Worm (Caenorhabditis elegans) whole organism, L1 larva: ENCODE measurements around the gene snb-5.

Experiments used
- alr-1 ChIP-seq: fragments of 200-800 bp; sonication (Bioruptor generic); optimal IDR thresholded peaks from 2 replicates; lab custom pipeline; 2018; ENCODE audit warnings: borderline replicate concordance, mild to moderate bottlenecking, missing genetic modification characterization, missing compliant biosample characterization
- blmp-1 ChIP-seq: fragments of 150-350 bp; optimal IDR thresholded peaks from 2 replicates; lab custom pipeline; 2014; ENCODE audit warnings: missing biosample characterization, missing genetic modification characterization
- ceh-63 ChIP-seq: fragments of 200-800 bp; sonication (Bioruptor generic); optimal IDR thresholded peaks from 2 replicates; lab custom pipeline; 2018; ENCODE audit warnings: mild to moderate bottlenecking, missing genetic modification characterization, missing compliant biosample characterization
- ceh-82 ChIP-seq, 3 experiments: fragments of 150-350 bp in 1 of 3; sonication (generic microtip) in 2 of 3; optimal IDR thresholded peaks; 2 replicates each; lab custom pipeline; 2014 to 2017; ENCODE audit warnings: missing biosample characterization in 3 of 3, missing genetic modification characterization in 3 of 3
- ceh-90 ChIP-seq: sonication (generic microtip); optimal IDR thresholded peaks from 2 replicates; lab custom pipeline; 2016; ENCODE audit warnings: missing genetic modification characterization, missing compliant biosample characterization
- dsc-1 ChIP-seq: sonication (generic microtip); optimal IDR thresholded peaks from 2 replicates; lab custom pipeline; 2016; ENCODE audit warnings: mild to moderate bottlenecking, missing genetic modification characterization, missing compliant biosample characterization
- efl-1 ChIP-seq, 4 experiments: fragments of 150-350 bp; optimal IDR thresholded peaks in 3 of 4; peaks in 1 of 4; 1 replicate in 1 of 4; 2 replicates in 3 of 4; lab custom pipeline; 2014; ENCODE audit warnings: missing biosample characterization in 2 of 4, missing genetic modification characterization in 2 of 4, missing genetic modification reagents in 2 of 4
- efl-3 ChIP-seq: fragments of 200-800 bp; sonication (Bioruptor generic); optimal IDR thresholded peaks from 2 replicates; lab custom pipeline; 2018; ENCODE audit warnings: mild to moderate bottlenecking, missing genetic modification characterization, missing compliant biosample characterization
- egl-27 ChIP-seq, 2 experiments: fragments of 150-350 bp in 1 of 2; sonication (generic microtip); optimal IDR thresholded peaks; 3 replicates each; lab custom pipeline; 2017 to 2018; ENCODE audit warnings: missing biosample characterization in 2 of 2, missing genetic modification characterization in 2 of 2, missing genetic modification reagents in 2 of 2
- elt-2 ChIP-seq: sonication (generic microtip); optimal IDR thresholded peaks from 2 replicates; lab custom pipeline; 2016; ENCODE audit warnings: missing genetic modification characterization, mild to moderate bottlenecking, inconsistent platforms, missing compliant biosample characterization, missing genetic modification reagents
- elt-3 ChIP-seq, 6 experiments: fragments of 150-350 bp in 1 of 6; sonication (generic microtip); optimal IDR thresholded peaks; 2 replicates each; lab custom pipeline; 2017 to 2018; ENCODE audit warnings: missing biosample characterization in 6 of 6, missing genetic modification characterization in 6 of 6, inconsistent platforms in 1 of 6
- fkh-4 ChIP-seq: sonication (generic microtip); optimal IDR thresholded peaks from 2 replicates; lab custom pipeline; 2016; ENCODE audit warnings: missing compliant biosample characterization, missing genetic modification characterization, borderline replicate concordance
- grh-1 ChIP-seq: fragments of 200-800 bp; sonication (Bioruptor generic); IDR thresholded peaks from 2 replicates; pipeline ENCODE4 v1.3.6; 2022; ENCODE audit warnings: missing genetic modification reagents, missing genetic modification characterization, missing compliant biosample characterization
- hpl-2 ChIP-seq: fragments of 150-350 bp; optimal IDR thresholded peaks from 2 replicates; lab custom pipeline; 2014; ENCODE audit warnings: missing biosample characterization, missing genetic modification reagents, missing genetic modification characterization
- irx-1 ChIP-seq: sonication (generic microtip); optimal IDR thresholded peaks from 2 replicates; lab custom pipeline; 2016; ENCODE audit warnings: missing genetic modification characterization, missing compliant biosample characterization
- isw-1 ChIP-seq: fragments of 200-800 bp; sonication (Bioruptor generic); IDR thresholded peaks from 2 replicates; pipeline ENCODE4 v1.3.6; 2022; ENCODE audit warnings: missing genetic modification characterization, missing compliant biosample characterization
- lin-13 ChIP-seq: fragments of 150-350 bp; optimal IDR thresholded peaks from 2 replicates; lab custom pipeline; 2014; ENCODE audit warnings: missing biosample characterization, missing genetic modification reagents, missing genetic modification characterization
- lin-35 ChIP-seq, 2 experiments: fragments of 150-350 bp; optimal IDR thresholded peaks; 2 replicates each; lab custom pipeline; 2014; ENCODE audit warnings: missing biosample characterization in 2 of 2, missing genetic modification characterization in 2 of 2, missing genetic modification reagents in 2 of 2
- nhr-11 ChIP-seq: fragments of 150-350 bp; optimal IDR thresholded peaks from 2 replicates; lab custom pipeline; 2014; ENCODE audit warnings: missing biosample characterization, missing genetic modification characterization
- nhr-12 ChIP-seq: sonication (generic microtip); optimal IDR thresholded peaks from 2 replicates; lab custom pipeline; 2017; ENCODE audit warnings: missing biosample characterization, missing genetic modification characterization
- nhr-19 ChIP-seq: fragments of 200-800 bp; sonication (Bioruptor generic); conservative IDR thresholded peaks from 2 replicates; pipeline ENCODE4 v1.3.6; 2022; ENCODE audit warnings: missing genetic modification characterization, missing compliant biosample characterization
- nhr-20 ChIP-seq: sonication (generic microtip); optimal IDR thresholded peaks from 2 replicates; lab custom pipeline; 2016; ENCODE audit warnings: mild to moderate bottlenecking, missing genetic modification characterization, missing compliant biosample characterization
- nhr-237 ChIP-seq: fragments of 150-350 bp; optimal IDR thresholded peaks from 2 replicates; lab custom pipeline; 2014; ENCODE audit warnings: missing biosample characterization, missing genetic modification characterization
- nhr-71 ChIP-seq: sonication (generic microtip); optimal IDR thresholded peaks from 2 replicates; lab custom pipeline; 2016; ENCODE audit warnings: mild to moderate bottlenecking, missing genetic modification characterization, moderate library complexity, missing compliant biosample characterization
- nhr-85 ChIP-seq: sonication (generic microtip); peaks from one replicate; lab custom pipeline; 2016; ENCODE audit warnings: missing genetic modification characterization, inconsistent platforms, missing compliant biosample characterization
- sptf-1 ChIP-seq: fragments of 150-350 bp; optimal IDR thresholded peaks from 2 replicates; lab custom pipeline; 2014; ENCODE audit warnings: missing biosample characterization, missing genetic modification characterization
- tlp-1 ChIP-seq: fragments of 150-350 bp; optimal IDR thresholded peaks from 2 replicates; lab custom pipeline; 2014; ENCODE audit warnings: missing biosample characterization, missing genetic modification characterization
- unc-130 ChIP-seq: fragments of 150-350 bp; optimal IDR thresholded peaks from 2 replicates; lab custom pipeline; 2017; ENCODE audit warnings: missing biosample characterization, missing genetic modification characterization, inconsistent platforms
- unc-62 ChIP-seq: fragments of 150-350 bp; optimal IDR thresholded peaks from 2 replicates; lab custom pipeline; 2014; ENCODE audit warnings: missing biosample characterization, missing genetic modification reagents, missing genetic modification characterization
- unc-98 ChIP-seq: fragments of 200-800 bp; sonication (Bioruptor generic); IDR thresholded peaks from 2 replicates; pipeline ENCODE4 v1.3.6; 2022; ENCODE audit warnings: missing genetic modification characterization, missing compliant biosample characterization
- zag-1 ChIP-seq: fragments of 150-350 bp; optimal IDR thresholded peaks from 2 replicates; lab custom pipeline; 2014; ENCODE audit warnings: missing biosample characterization, missing genetic modification characterization
- ztf-11 ChIP-seq, 2 experiments: sonication (generic microtip); optimal IDR thresholded peaks; 2 replicates each; lab custom pipeline; 2016 to 2017; ENCODE audit warnings: missing genetic modification characterization in 2 of 2, missing biosample characterization in 1 of 2, missing compliant biosample characterization in 1 of 2
- ztf-4 ChIP-seq: fragments of 150-350 bp; optimal IDR thresholded peaks from 2 replicates; lab custom pipeline; 2014; ENCODE audit warnings: missing biosample characterization, missing genetic modification characterization

The snb-5 gene

DNA sequence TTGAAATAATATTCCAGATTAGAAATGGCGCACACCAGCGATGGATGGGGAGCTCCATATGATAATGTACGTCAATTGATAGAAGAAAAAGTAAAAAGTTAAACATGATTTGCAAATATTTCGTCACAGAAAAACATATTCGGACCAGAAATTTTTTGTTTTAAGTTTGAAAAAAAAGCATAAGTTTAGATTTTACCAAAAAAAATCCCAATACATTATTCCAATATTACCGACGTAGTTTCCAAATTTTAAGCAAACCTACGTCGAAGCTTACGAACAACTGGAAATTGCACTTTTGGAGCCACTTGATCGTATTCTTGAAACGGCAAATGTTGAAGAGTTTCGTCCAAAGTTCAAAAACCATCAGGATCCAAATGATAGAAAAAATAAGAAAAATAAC, 29.8 kb downstream of the snb-5 start, which contains the start of gene henn-1 (continued):
- TF ChIP-seq ceh-63 (GFP tag; lab: Kevin White, UChicago) (no peak), efl-1 (optimal IDR thresholded peaks at IDR 0.05; lab: Kevin White, UChicago) (no peak), efl-1 (GFP tag; optimal IDR thresholded peaks at IDR 0.05 in 1 of 2; lab: Kevin White, UChicago) (peak in 1 of 2 experiments; percentile 90), nhr-19 (GFP tag; lab: Robert Waterston, UW) (no peak), isw-1 (no peak), unc-62 (GFP tag; lab: Kevin White, UChicago) (no peak), nhr-11 (no peak), alr-1 (tag; lab: Kevin White, UChicago) (no peak), unc-98 (no peak), efl-3 (no peak), nhr-20 (tag; lab: Kevin White, UChicago) (no peak)

DNA sequence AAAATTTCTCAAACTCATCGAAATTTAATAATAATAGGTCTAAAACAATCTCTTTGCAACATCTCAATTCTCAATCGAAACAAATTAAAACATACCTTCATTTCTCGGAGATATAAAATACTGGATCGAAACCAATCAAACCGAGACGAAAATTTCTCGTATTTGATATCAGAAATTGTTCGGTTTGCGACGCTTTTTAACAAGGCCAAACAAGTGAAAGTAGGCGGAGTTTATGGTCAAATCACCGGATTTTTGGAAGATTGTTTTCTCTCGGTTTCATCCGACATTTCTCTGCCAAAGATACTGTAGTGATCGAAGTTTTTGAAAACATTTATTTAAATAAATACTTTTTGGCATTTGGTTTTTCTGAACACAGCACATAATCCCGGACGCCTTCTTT, 32.5 kb downstream of the snb-5 start, which contains the start of gene C02F5.14:
Gene C02F5.14 (minus strand): TSS at position 157 of the 400 bp plus-strand sequence.
- TF ChIP-seq efl-3, result no peak
- TF ChIP-seq blmp-1 (tag; lab: Kevin White, UChicago), result peak; percentile 95
- no peak for TF ChIP-seq fkh-4 (tag; lab: Kevin White, UChicago)
- peak; percentile 48 for TF ChIP-seq nhr-85

DNA sequence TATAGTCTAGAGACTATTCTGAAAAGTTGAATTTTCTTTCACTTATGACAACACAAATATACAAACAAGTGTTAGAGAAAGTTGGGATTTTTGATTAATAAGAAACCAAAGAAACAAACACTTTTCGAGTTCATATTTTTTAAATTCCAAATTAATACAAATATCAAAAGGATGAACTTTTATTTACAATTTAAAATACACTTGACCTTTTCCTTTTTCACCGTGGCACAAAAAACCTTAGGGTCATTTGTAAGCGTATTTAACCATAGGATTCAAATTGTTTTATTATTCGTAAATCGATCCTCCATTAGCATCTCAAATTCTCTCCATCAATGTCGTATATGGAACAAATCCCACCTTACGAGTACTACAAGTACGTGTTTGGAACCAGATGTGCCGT, 33.0 kb downstream of the snb-5 start, which contains the start of gene C02F5.5:
Gene C02F5.5 (plus strand): TSS at position 301 of the 400 bp plus-strand sequence.
- TF ChIP-seq grh-1 (GFP tag; lab: Robert Waterston, UW) (no peak), nhr-85 (no peak), nhr-237 (tag; lab: Kevin White, UChicago) (no peak), blmp-1 (tag; lab: Kevin White, UChicago) (no peak), hpl-2 (GFP tag; lab: Kevin White, UChicago) (no peak), irx-1 (tag; lab: Kevin White, UChicago) (no peak), unc-130 (no peak), tlp-1 (tag; lab: Kevin White, UChicago) (no peak), elt-3 (tag; optimal IDR thresholded peaks at IDR 0.05; lab: Kevin White, UChicago) (no peak), ztf-4 (no peak), ztf-11 (tag; optimal IDR thresholded peaks at IDR 0.05; lab: Kevin White, UChicago) (no peak), sptf-1 (no peak), egl-27 (tag; optimal IDR thresholded peaks at IDR 0.05; lab: Kevin White, UChicago) (no peak), lin-35 (GFP tag; optimal IDR thresholded peaks at IDR 0.05; lab: Kevin White, UChicago) (no peak), ceh-90 (tag; lab: Kevin White, UChicago) (no peak), lin-13 (GFP tag; lab: Kevin White, UChicago) (no peak), dsc-1 (no peak), zag-1 (tag; lab: Kevin White, UChicago) (no peak)

DNA sequence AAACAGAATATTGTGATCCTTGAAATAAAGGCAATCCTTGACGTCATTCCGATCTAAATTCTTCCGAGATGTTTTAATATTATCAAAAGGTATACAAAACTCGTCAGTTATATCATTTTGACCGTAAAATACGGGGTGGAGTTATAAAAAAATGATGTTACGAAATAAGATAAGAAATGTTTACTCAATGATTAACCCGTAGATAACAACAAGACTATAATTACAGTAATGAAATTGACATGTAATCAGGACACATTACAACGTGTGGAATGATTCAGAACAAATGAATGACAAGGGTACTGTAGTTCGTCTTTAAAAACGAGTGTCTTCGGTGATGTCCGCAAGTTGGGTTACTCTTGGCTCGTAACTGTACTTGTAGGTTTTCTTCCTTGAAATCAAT, 35.0 kb downstream of the snb-5 start, which contains the start of gene tsp-2:
Gene tsp-2 (minus strand): TSS at position 109 of the 400 bp plus-strand sequence.
- TF ChIP-seq nhr-12 (tag; lab: Kevin White, UChicago) (no peak), elt-2 (tag; lab: Kevin White, UChicago) (peak; percentile 47)

DNA sequence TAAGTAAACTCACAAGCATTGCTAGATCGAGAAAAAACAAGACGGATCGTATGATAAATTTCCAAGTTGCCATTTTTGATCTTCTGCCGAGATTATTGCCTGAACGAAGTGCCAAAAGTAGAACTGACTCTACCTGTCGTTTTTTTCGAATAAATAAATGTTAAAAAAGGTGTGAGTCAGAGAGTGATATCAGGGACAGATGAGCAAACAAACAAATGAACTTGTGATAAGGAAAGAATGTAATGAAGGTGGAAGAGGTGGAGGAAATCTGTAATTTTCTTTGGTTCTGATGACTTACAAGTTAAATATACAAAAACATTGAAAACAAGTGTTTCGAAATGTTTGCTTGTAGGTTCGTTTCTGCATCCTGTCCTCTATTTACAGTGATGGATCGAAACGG, 36.5 kb downstream of the snb-5 start, which contains the start of gene tsp-1:
Gene tsp-1 (minus strand): TSS at position 99 of the 400 bp plus-strand sequence.
- no peak for TF ChIP-seq ceh-82 (tag; optimal IDR thresholded peaks at IDR 0.05; lab: Kevin White, UChicago)
- TF ChIP-seq efl-1 (optimal IDR thresholded peaks at IDR 0.05; lab: Kevin White, UChicago), result no peak
- TF ChIP-seq efl-1 (GFP tag; optimal IDR thresholded peaks at IDR 0.05 in 1 of 2; lab: Kevin White, UChicago), result peak in 1 of 2 experiments; percentile 69

DNA sequence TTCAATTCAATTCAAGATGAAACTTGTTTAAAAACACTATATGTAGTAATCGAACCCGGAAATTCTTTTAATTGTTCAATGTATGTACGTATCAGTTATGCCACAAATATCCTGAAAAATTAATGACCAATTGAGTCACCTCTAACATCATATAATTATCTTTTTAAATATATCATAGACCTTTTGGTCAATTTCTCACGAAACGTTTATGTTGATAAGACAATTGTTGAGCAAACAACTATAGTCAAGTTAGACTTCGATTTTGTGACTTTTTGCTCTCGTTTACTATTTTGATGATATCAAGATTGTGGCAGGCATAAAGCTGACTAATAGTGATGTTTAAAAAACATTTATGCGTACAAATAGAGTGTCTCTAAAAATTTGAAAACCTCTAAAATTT, 37.4 kb downstream of the snb-5 start:
- TF ChIP-seq nhr-71 (tag; lab: Kevin White, UChicago), result no peak
- TF ChIP-seq nhr-20 (tag; lab: Kevin White, UChicago), result peak; percentile 12
